Worm (Caenorhabditis elegans): ENCODE measurements around the gene C09F12.3.

C09F12.3 gene

ce11 chrX:11080170-11080728 lies 37.6 kb upstream of the C09F12.3 start, which contains the start of gene sulp-7:
Gene sulp-7, plus strand, starts transcription at chrX:11080678.
- TF ChIP-seq F10B5.3 (tag; optimal IDR thresholded peaks at IDR 0.05) (no peak), hlh-30 (tag; optimal IDR thresholded peaks at IDR 0.05; ENCODE audit: insufficient read depth) (peak; percentile 65), lin-39 (tag; optimal IDR thresholded peaks at IDR 0.05) (no peak), daf-12 (tag; optimal IDR thresholded peaks at IDR 0.05) (no peak), R02D3.7 (tag; optimal IDR thresholded peaks at IDR 0.05) (no peak), nhr-11 (tag; optimal IDR thresholded peaks at IDR 0.05) (no peak), pqm-1 (tag; optimal IDR thresholded peaks at IDR 0.05) (peak; percentile 33), snpc-1.2 (GFP tag; IDR thresholded peaks at IDR 0.05) (no peak), mdl-1 (tag; optimal IDR thresholded peaks at IDR 0.05) (no peak), tra-1 (GFP tag; IDR thresholded peaks at IDR 0.05) (no peak), lin-13 (GFP tag; optimal IDR thresholded peaks at IDR 0.05) (no peak), jun-1 (tag; optimal IDR thresholded peaks at IDR 0.05) (no peak), hlh-11 (tag; optimal IDR thresholded peaks at IDR 0.05) (peak; percentile 11), daf-16 (GFP tag; optimal IDR thresholded peaks at IDR 0.05) (peak in 1 of 2 experiments; percentile 20), daf-16 (tag; optimal IDR thresholded peaks at IDR 0.05) (peak; percentile 44), nhr-28 (tag; optimal IDR thresholded peaks at IDR 0.05) (peak; percentile 44), ceh-20 (GFP tag; IDR thresholded peaks at IDR 0.05) (no peak), nhr-42 (GFP tag; IDR thresholded peaks at IDR 0.05) (no peak), unc-130 (GFP tag; optimal IDR thresholded peaks at IDR 0.05) (no peak), mxl-2 (GFP tag; conservative IDR thresholded peaks at IDR 0.05) (no peak), nhr-102 (tag; optimal IDR thresholded peaks at IDR 0.05) (no peak), mxl-3 (GFP tag; optimal IDR thresholded peaks at IDR 0.05) (peak; percentile 9)

- TF ChIP-seq lin-39 (tag; optimal IDR thresholded peaks at IDR 0.05) (no peak), dmd-9 (GFP tag; IDR thresholded peaks at IDR 0.05) (no peak), lin-13 (GFP tag; optimal IDR thresholded peaks at IDR 0.05) (no peak), unc-130 (GFP tag; optimal IDR thresholded peaks at IDR 0.05) (no peak), php-3 (GFP tag; IDR thresholded peaks at IDR 0.05) (no peak), fkh-10 (GFP tag; optimal IDR thresholded peaks at IDR 0.05) (no peak), F26F4.8 (GFP tag; conservative IDR thresholded peaks at IDR 0.05) (no peak), nhr-10 (tag; optimal IDR thresholded peaks at IDR 0.05) (no peak), unc-39 (tag; optimal IDR thresholded peaks at IDR 0.05) (no peak), F10B5.3 (tag; optimal IDR thresholded peaks at IDR 0.05) (no peak), set-16 (GFP tag; IDR thresholded peaks at IDR 0.05) (no peak), ZK546.5 (tag; optimal IDR thresholded peaks at IDR 0.05) (no peak), T26A8.4 (GFP tag; IDR thresholded peaks at IDR 0.05) (no peak), nhr-11 (tag; optimal IDR thresholded peaks at IDR 0.05) (no peak), zip-2 (tag; optimal IDR thresholded peaks at IDR 0.05) (no peak), ceh-62 (tag; optimal IDR thresholded peaks at IDR 0.05) (no peak), nhr-237 (tag; optimal IDR thresholded peaks at IDR 0.05) (no peak), ceh-44 (GFP tag; IDR thresholded peaks at IDR 0.05) (no peak), F37D6.2 (tag; optimal IDR thresholded peaks at IDR 0.05) (no peak), spr-1 (tag; optimal IDR thresholded peaks at IDR 0.05) (no peak)
Observed at ce11 chrX:11079667-11080066, 37.0 kb upstream of the C09F12.3 start, which contains the start of gene W04G3.13. Gene W04G3.13, minus strand, starts transcription at chrX:11079767.

DNA sequence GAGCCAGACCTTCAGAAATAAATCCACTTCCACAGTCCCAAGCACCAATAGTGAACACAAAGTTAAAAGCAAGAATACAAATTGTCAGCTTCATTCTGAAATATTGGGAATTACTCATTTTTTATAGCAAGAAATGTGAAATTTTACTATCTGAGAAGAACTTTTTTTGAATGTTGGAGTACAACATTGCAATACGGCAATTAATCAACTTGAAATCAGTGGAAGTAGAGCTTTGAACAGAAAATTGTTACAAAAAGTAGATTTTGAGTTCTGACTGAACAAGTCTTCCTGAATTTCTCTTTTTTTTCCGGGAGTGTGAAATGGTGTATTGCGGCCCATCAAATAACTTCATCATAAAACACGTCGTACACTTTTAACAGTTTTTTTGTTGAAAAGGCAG lies 35.5 kb upstream of the C09F12.3 start, which contains the start of gene W04G3.10:
TSS of gene W04G3.10 (minus strand) at position 101 of the 400 bp plus-strand sequence.
- TF ChIP-seq daf-8 (GFP tag; IDR thresholded peaks at IDR 0.05) (no peak), aha-1 (tag) (peak; percentile 34)
